Worm (Caenorhabditis elegans) whole organism, midembryonic: ENCODE measurements around the gene snb-7.

Source experiments
- cog-1 ChIP-seq: sonication (generic microtip); optimal IDR thresholded peaks from 2 replicates; lab custom pipeline; 2016; ENCODE audit warnings: missing genetic modification characterization, missing compliant biosample characterization
- klf-2 ChIP-seq: fragments of 200-800 bp; sonication (Bioruptor generic); conservative IDR thresholded peaks from 2 replicates; pipeline ENCODE4 v1.3.6; 2022; ENCODE audit warnings: missing genetic modification reagents, missing genetic modification characterization, missing compliant biosample characterization
- ref-1 ChIP-seq: fragments of 200-800 bp; sonication (Bioruptor generic); conservative IDR thresholded peaks from 2 replicates; pipeline ENCODE4 v1.3.6; 2022; ENCODE audit warnings: missing genetic modification reagents, missing genetic modification characterization, missing compliant biosample characterization

DNA sequence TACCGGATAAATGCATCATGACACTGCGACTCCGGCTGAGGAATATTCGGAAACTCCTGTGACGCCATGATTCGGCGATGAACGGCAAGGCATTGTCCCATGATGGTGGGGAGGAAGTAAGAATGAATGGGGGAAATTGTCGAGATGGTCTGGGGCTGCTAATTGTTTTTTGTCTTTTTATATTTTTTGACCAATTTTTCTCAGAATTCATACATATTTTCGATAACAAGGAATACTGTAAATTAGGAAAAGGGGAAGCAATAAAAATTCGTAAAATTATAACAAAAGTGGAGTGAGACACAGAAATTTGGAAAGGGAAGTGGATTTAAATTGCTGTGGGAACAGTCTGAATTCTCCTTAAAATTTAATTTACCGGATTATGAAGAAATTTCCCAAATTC, 35.3 kb upstream of the snb-7 start, which contains the start of gene eak-4:
- TF ChIP-seq cog-1 (tag; lab: Kevin White, UChicago) (no peak), klf-2 (GFP tag; lab: Robert Waterston, UW) (no peak), ref-1 (GFP tag; lab: Robert Waterston, UW) (no peak)
